Fruit fly (Drosophila melanogaster) whole organism, embryonic: ENCODE results near the gene nerfin-2.

ENCODE experiments used
- Atf6 ChIP-seq: fragments of 200-800 bp; sonication (Bioruptor generic); IDR thresholded peaks from 2 replicates; pipeline ENCODE4 v1.3.6; 2022; ENCODE audit warnings: missing biosample characterization, missing genetic modification characterization
- Bteb2 ChIP-seq: fragments of 200-800 bp; sonication (Bioruptor generic); optimal IDR thresholded peaks from 2 replicates; lab custom pipeline; 2016; ENCODE audit warnings: missing biosample characterization, missing genetic modification characterization
- CG10209 ChIP-seq: fragments of 200-800 bp; sonication (Bioruptor generic); optimal IDR thresholded peaks from 3 replicates; lab custom pipeline; 2017; ENCODE audit warnings: missing biosample characterization, mild to moderate bottlenecking, missing genetic modification characterization, missing genetic modification reagents
- CG10366 ChIP-seq: fragments of 200-800 bp; sonication (Bioruptor generic); IDR thresholded peaks from 2 replicates; pipeline ENCODE4 v1.3.6; 2022; ENCODE audit warnings: missing biosample characterization, missing genetic modification characterization
- CG12744 ChIP-seq: fragments of 200-800 bp; sonication (Bioruptor generic); optimal IDR thresholded peaks from 2 replicates; lab custom pipeline; 2016; ENCODE audit warnings: missing biosample characterization, missing genetic modification characterization
- CG13775 ChIP-seq: fragments of 200-800 bp; sonication (Bioruptor generic); optimal IDR thresholded peaks from 3 replicates; lab custom pipeline; 2017; ENCODE audit warnings: missing biosample characterization, mild to moderate bottlenecking, missing genetic modification characterization
- CG14667 ChIP-seq: fragments of 200-800 bp; sonication (Bioruptor generic); IDR thresholded peaks from 2 replicates; pipeline ENCODE4 v1.3.6; 2022; ENCODE audit warnings: missing biosample characterization, missing genetic modification characterization
- CG16779 ChIP-seq: fragments of 200-800 bp; sonication (Bioruptor generic); IDR thresholded peaks from 2 replicates; pipeline ENCODE4 v1.3.6; 2022; ENCODE audit warnings: missing biosample characterization, missing genetic modification characterization
- CG16813 ChIP-seq: fragments of 200-800 bp; sonication (Bioruptor generic); IDR thresholded peaks from 3 replicates; pipeline ENCODE4 v1.3.6; 2022; ENCODE audit warnings: missing biosample characterization, missing genetic modification characterization; ENCODE audit not compliant: partially characterized antibody
- CG17361 ChIP-seq: fragments of 200-800 bp; sonication (Bioruptor generic); IDR thresholded peaks from 3 replicates; pipeline ENCODE4 v1.3.6; 2022; ENCODE audit warnings: missing biosample characterization, missing genetic modification characterization
- CG18262 ChIP-seq: fragments of 200-800 bp; optimal IDR thresholded peaks from 3 replicates; lab custom pipeline; 2019; ENCODE audit warnings: missing biosample characterization, mild to moderate bottlenecking, missing genetic modification characterization, moderate library complexity
- CG1832 ChIP-seq: fragments of 200-800 bp; sonication (Bioruptor generic); optimal IDR thresholded peaks from 2 replicates; lab custom pipeline; 2017; ENCODE audit warnings: missing biosample characterization, mild to moderate bottlenecking, missing genetic modification characterization, inconsistent platforms
- CG18476 ChIP-seq: fragments of 200-800 bp; sonication (Bioruptor generic); optimal IDR thresholded peaks from 2 replicates; lab custom pipeline; 2016; ENCODE audit warnings: missing biosample characterization, mild to moderate bottlenecking, missing genetic modification characterization
- CG32532 ChIP-seq: fragments of 200-800 bp; sonication (Bioruptor generic); IDR thresholded peaks from 2 replicates; pipeline ENCODE4 v1.3.6; 2022; ENCODE audit warnings: missing biosample characterization, missing genetic modification characterization
- CG6683 ChIP-seq: fragments of 200-800 bp; sonication (Bioruptor generic); optimal IDR thresholded peaks from 2 replicates; lab custom pipeline; 2017; ENCODE audit warnings: missing biosample characterization, mild to moderate bottlenecking, missing genetic modification characterization, missing genetic modification reagents
- CG7928 ChIP-seq: fragments of 200-800 bp; sonication (Bioruptor generic); optimal IDR thresholded peaks from 2 replicates; lab custom pipeline; 2017; ENCODE audit warnings: missing biosample characterization, mild to moderate bottlenecking, missing genetic modification characterization
- CG9609 ChIP-seq: fragments of 200-800 bp; sonication (Bioruptor generic); optimal IDR thresholded peaks from 3 replicates; lab custom pipeline; 2016; ENCODE audit warnings: missing biosample characterization, missing genetic modification characterization
- Camta ChIP-seq: fragments of 200-800 bp; sonication (Bioruptor generic); optimal IDR thresholded peaks from 2 replicates; lab custom pipeline; 2016; ENCODE audit warnings: missing biosample characterization, missing genetic modification characterization
- Dfd ChIP-seq, 2 experiments: fragments of >200 bp; optimal IDR thresholded peaks; 2 replicates each; lab custom pipeline; 2017; ENCODE audit warnings: missing biosample characterization in 2 of 2, missing genetic modification characterization in 2 of 2
- Dref ChIP-seq: fragments of 200-800 bp; sonication (Bioruptor generic); IDR thresholded peaks from 2 replicates; pipeline ENCODE4 v1.3.6; 2022; ENCODE audit warnings: missing biosample characterization, missing genetic modification characterization
- Fer2 ChIP-seq: fragments of 200-800 bp; sonication (Bioruptor generic); optimal IDR thresholded peaks from 2 replicates; lab custom pipeline; 2018; ENCODE audit warnings: missing biosample characterization, mild to moderate bottlenecking, missing genetic modification characterization, moderate library complexity
- H2.0 ChIP-seq: fragments of 200-800 bp; sonication (Bioruptor generic); IDR thresholded peaks from 2 replicates; pipeline ENCODE4 v1.3.6; 2022; ENCODE audit warnings: missing biosample characterization, missing genetic modification characterization
- Jarid2 ChIP-seq: fragments of 200-800 bp; sonication (Bioruptor generic); optimal IDR thresholded peaks from 3 replicates; lab custom pipeline; 2017; ENCODE audit warnings: mild to moderate bottlenecking, missing biosample characterization, missing genetic modification reagents, missing genetic modification characterization
- MESR4 ChIP-seq: fragments of 200-800 bp; sonication (Bioruptor generic); optimal IDR thresholded peaks from 2 replicates; lab custom pipeline; 2018; ENCODE audit warnings: missing biosample characterization, mild to moderate bottlenecking, missing genetic modification characterization, moderate library complexity
- Nf-YB ChIP-seq: fragments of 200-800 bp; sonication (Bioruptor generic); optimal IDR thresholded peaks from 3 replicates; lab custom pipeline; 2019; ENCODE audit warnings: missing biosample characterization, mild to moderate bottlenecking, missing genetic modification characterization, moderate library complexity
- Nf-YC ChIP-seq: fragments of 200-800 bp; optimal IDR thresholded peaks from 3 replicates; lab custom pipeline; 2019; ENCODE audit warnings: missing biosample characterization, mild to moderate bottlenecking, missing genetic modification characterization, moderate library complexity
- Poxn ChIP-seq: fragments of 200-800 bp; sonication (Bioruptor generic); IDR thresholded peaks from 2 replicates; pipeline ENCODE4 v1.3.6; 2022; ENCODE audit warnings: missing biosample characterization, missing genetic modification characterization
- Sox102F ChIP-seq: fragments of 200-800 bp; sonication (Bioruptor generic); optimal IDR thresholded peaks from 2 replicates; lab custom pipeline; 2018; ENCODE audit warnings: missing biosample characterization, mild to moderate bottlenecking, missing genetic modification characterization, moderate library complexity
- ab ChIP-seq: fragments of 200-800 bp; sonication (Bioruptor generic); optimal IDR thresholded peaks from 2 replicates; lab custom pipeline; 2016; ENCODE audit warnings: missing biosample characterization, missing genetic modification characterization
- bigmax ChIP-seq: fragments of 200-800 bp; sonication (Bioruptor generic); optimal IDR thresholded peaks from 2 replicates; lab custom pipeline; 2018; ENCODE audit warnings: missing biosample characterization, mild to moderate bottlenecking, missing genetic modification characterization
- chinmo ChIP-seq: fragments of 200-800 bp; sonication (Bioruptor generic); IDR thresholded peaks from 4 replicates; pipeline ENCODE4 v1.3.6; 2022; ENCODE audit warnings: missing biosample characterization, missing genetic modification characterization; ENCODE audit not compliant: partially characterized antibody
- dan ChIP-seq: fragments of 200-800 bp; sonication (Bioruptor generic); IDR thresholded peaks from 2 replicates; pipeline ENCODE4 v1.3.6; 2022; ENCODE audit warnings: missing biosample characterization, missing genetic modification characterization
- dimm ChIP-seq: fragments of 200-800 bp; sonication (Bioruptor generic); IDR thresholded peaks from 2 replicates; pipeline ENCODE4 v1.3.6; 2022; ENCODE audit warnings: missing biosample characterization, missing genetic modification characterization
- ewg ChIP-seq: fragments of 200-800 bp; sonication (Bioruptor generic); optimal IDR thresholded peaks from 3 replicates; lab custom pipeline; 2017; ENCODE audit warnings: mild to moderate bottlenecking, missing biosample characterization, missing genetic modification reagents, missing genetic modification characterization
- fd96Cb ChIP-seq: fragments of 200-800 bp; sonication (Bioruptor generic); optimal IDR thresholded peaks from 2 replicates; lab custom pipeline; 2018; ENCODE audit warnings: missing biosample characterization, mild to moderate bottlenecking, missing genetic modification characterization, moderate library complexity
- klu ChIP-seq: fragments of 200-800 bp; sonication (Bioruptor generic); IDR thresholded peaks from 2 replicates; pipeline ENCODE4 v1.3.6; 2022; ENCODE audit warnings: missing biosample characterization, missing genetic modification characterization
- lov ChIP-seq, 2 experiments: fragments of 200-800 bp in 1 of 2; fragments of >200 bp in 1 of 2; sonication (Bioruptor generic) in 1 of 2; IDR thresholded peaks in 1 of 2; optimal IDR thresholded peaks in 1 of 2; 2 replicates in 1 of 2; 3 replicates in 1 of 2; pipeline versions ENCODE4 v1.3.6 to Lab custom; 2017 to 2022; ENCODE audit warnings: missing biosample characterization in 1 of 2, missing genetic modification characterization in 1 of 2
- nerfin-1 ChIP-seq: fragments of 200-800 bp; sonication (Bioruptor generic); optimal IDR thresholded peaks from 3 replicates; lab custom pipeline; 2019; ENCODE audit warnings: missing biosample characterization, mild to moderate bottlenecking, missing genetic modification characterization, moderate library complexity
- onecut ChIP-seq: fragments of 200-800 bp; sonication (Bioruptor generic); IDR thresholded peaks from 2 replicates; pipeline ENCODE4 v1.3.6; 2022; ENCODE audit warnings: missing biosample characterization, missing genetic modification characterization
- otp ChIP-seq: fragments of 200-800 bp; sonication (Bioruptor generic); IDR thresholded peaks from 3 replicates; pipeline ENCODE4, ENCODE4 v1.3.6; 2022; ENCODE audit warnings: missing biosample characterization, missing genetic modification characterization
- schlank ChIP-seq: fragments of 200-800 bp; sonication (Bioruptor generic); optimal IDR thresholded peaks from 2 replicates; lab custom pipeline; 2018; ENCODE audit warnings: missing biosample characterization, mild to moderate bottlenecking, missing genetic modification characterization
- scrt ChIP-seq: fragments of 200-800 bp; sonication (Bioruptor generic); optimal IDR thresholded peaks from 2 replicates; lab custom pipeline; 2018; ENCODE audit warnings: missing biosample characterization, mild to moderate bottlenecking, missing genetic modification characterization, moderate library complexity
- seq ChIP-seq: fragments of 200-800 bp; sonication (Bioruptor generic); IDR thresholded peaks from 2 replicates; pipeline ENCODE4 v1.3.6; 2022; ENCODE audit warnings: missing biosample characterization, missing genetic modification characterization
- slbo ChIP-seq: fragments of 200-800 bp; sonication (Bioruptor generic); IDR thresholded peaks from 2 replicates; pipeline ENCODE4 v1.3.6; 2022; ENCODE audit warnings: missing biosample characterization, missing genetic modification characterization
- tgo ChIP-seq: fragments of 200-800 bp; sonication (Bioruptor generic); IDR thresholded peaks from 3 replicates; pipeline ENCODE4 v1.3.6; 2022; ENCODE audit warnings: missing biosample characterization, missing genetic modification characterization
- tup ChIP-seq: fragments of 200-800 bp; sonication (Bioruptor generic); optimal IDR thresholded peaks from 2 replicates; lab custom pipeline; 2016; ENCODE audit warnings: missing biosample characterization, mild to moderate bottlenecking, missing genetic modification characterization, moderate library complexity
- zen2 ChIP-seq: fragments of 200-800 bp; sonication (Bioruptor generic); IDR thresholded peaks from 3 replicates; pipeline ENCODE4 v1.3.6; 2022; ENCODE audit warnings: missing biosample characterization, missing genetic modification characterization; ENCODE audit not compliant: partially characterized antibody

nerfin-2 gene

dm6 chr3R:10070195-10070594, 722 bp upstream of the nerfin-2 start:
- peak; percentile 95 for TF ChIP-seq scrt (GFP tag; lab: Kevin White, UChicago)
- no peak for TF ChIP-seq H2.0 (GFP tag; lab: Robert Waterston, UW)
- no peak for TF ChIP-seq slbo (GFP tag; lab: Robert Waterston, UW)
- no peak for TF ChIP-seq Atf6 (GFP tag; lab: Robert Waterston, UW)
- no peak for TF ChIP-seq Poxn (GFP tag; lab: Robert Waterston, UW)
- TF ChIP-seq nerfin-1 (tag; lab: Kevin White, UChicago) = peak; percentile 79
- no peak for TF ChIP-seq CG10209 (GFP tag; lab: Kevin White, UChicago)
- no peak for TF ChIP-seq fd96Cb (tag; lab: Kevin White, UChicago)
- no peak for TF ChIP-seq CG10366
- TF ChIP-seq CG18476 = no peak
- TF ChIP-seq CG16779 (GFP tag; lab: Robert Waterston, UW) = no peak
- TF ChIP-seq Nf-YB (GFP tag; lab: Kevin White, UChicago) = peak; percentile 96
- TF ChIP-seq CG1832 (GFP tag; lab: Kevin White, UChicago) = peak; percentile 32
- peak; percentile 63; the same call in 1 of the 4 replicates for TF ChIP-seq chinmo (GFP tag; lab: Robert Waterston, UW)
- peak; percentile 97 for TF ChIP-seq Nf-YC
- no peak for TF ChIP-seq zen2 (GFP tag; lab: Robert Waterston, UW)
- TF ChIP-seq Jarid2 (GFP tag; lab: Kevin White, UChicago) = no peak
- no peak for TF ChIP-seq Dfd (GFP tag; optimal IDR thresholded peaks at IDR 0.05; lab: Kevin White, UChicago)
- 0 out of 2 replicates have a peak, but pooled peaks have one; percentile 1 for TF ChIP-seq Dref (GFP tag; lab: Robert Waterston, UW)
- TF ChIP-seq CG16813 (GFP tag; lab: Robert Waterston, UW) = 0 out of 3 replicates have a peak, but pooled peaks have one; percentile 16
- no peak for TF ChIP-seq CG17361
- TF ChIP-seq CG14667 = no peak
- TF ChIP-seq CG32532 = 0 out of 2 replicates have a peak, but pooled peaks have one; percentile 25
- TF ChIP-seq CG12744 = no peak
- TF ChIP-seq MESR4 = no peak
- TF ChIP-seq Sox102F = no peak
- TF ChIP-seq CG7928 (GFP tag; lab: Kevin White, UChicago) = no peak
- TF ChIP-seq dan = 0 out of 2 replicates have a peak, but pooled peaks have one; percentile 18
- TF ChIP-seq onecut (GFP tag; lab: Robert Waterston, UW) = peak; percentile 39; the same call in 1 of the 2 replicates
- peak; percentile 46; the same call in 1 of the 2 replicates for TF ChIP-seq seq (GFP tag; lab: Robert Waterston, UW)
- 0 out of 2 replicates have a peak, but pooled peaks have one; percentile 12 for TF ChIP-seq dimm
- TF ChIP-seq otp (GFP tag; lab: Robert Waterston, UW) = no peak
- peak; percentile 95 for TF ChIP-seq ewg (GFP tag; lab: Kevin White, UChicago)
- TF ChIP-seq tup = no peak
- TF ChIP-seq Bteb2 = no peak

DNA sequence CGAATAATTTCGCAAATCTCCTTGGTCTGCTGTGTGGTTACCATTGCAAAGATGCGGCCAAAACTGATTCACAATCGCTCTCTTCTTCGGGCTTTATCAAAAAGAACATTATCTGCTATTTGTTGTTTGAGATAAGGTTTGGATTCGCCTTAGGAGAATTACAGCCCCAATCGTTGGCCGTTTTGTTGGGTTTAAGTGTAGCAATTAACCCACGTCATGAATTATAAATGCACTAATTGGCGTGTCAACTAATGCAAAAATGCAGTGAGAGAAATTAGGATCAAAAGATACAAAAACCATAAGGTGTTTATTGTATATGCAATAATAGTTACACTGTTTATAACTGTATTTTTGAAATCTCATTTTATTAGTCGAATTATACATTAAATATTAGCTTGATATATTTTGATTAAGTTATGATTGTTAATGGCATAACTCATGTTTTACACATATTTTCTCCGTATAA, 4.4 kb downstream of the nerfin-2 start, which contains the start of gene Alp13:
Gene Alp13, minus strand, starts transcription at position 51 of the 466 bp plus-strand sequence.
- TF ChIP-seq klu (GFP tag; lab: Robert Waterston, UW) (no peak), CG13775 (GFP tag; lab: Kevin White, UChicago) (no peak), CG6683 (GFP tag; lab: Kevin White, UChicago) (no peak), schlank (tag; lab: Kevin White, UChicago) (no peak), lov (optimal IDR thresholded peaks at IDR 0.05; lab: Kevin White, UChicago) (no peak), lov (GFP tag; IDR thresholded peaks at IDR 0.05; lab: Robert Waterston, UW) (no peak), CG9609 (GFP tag; lab: Kevin White, UChicago) (no peak), Fer2 (no peak), CG18262 (tag; lab: Kevin White, UChicago) (no peak), ab (GFP tag; lab: Kevin White, UChicago) (no peak), tgo (GFP tag; lab: Robert Waterston, UW) (no peak), bigmax (no peak), Camta (GFP tag; lab: Kevin White, UChicago) (no peak)
